Worm (Caenorhabditis elegans) whole organism, L4 larva: ENCODE data around the gene pqn-73.
A peak's percentile ranks its signal among the peaks of the same experiment; 100 is the strongest.

Experiments used
- F37D6.2 ChIP-seq: sonication (generic microtip); optimal IDR thresholded peaks from 2 replicates; lab custom pipeline; 2016; ENCODE audit warnings: mild to moderate bottlenecking, missing genetic modification characterization, missing compliant biosample characterization
- F49E8.2 ChIP-seq: sonication (generic microtip); optimal IDR thresholded peaks from 2 replicates; lab custom pipeline; 2016; ENCODE audit warnings: missing compliant biosample characterization, mild to moderate bottlenecking, missing genetic modification characterization, borderline replicate concordance
- R02D3.7 ChIP-seq: fragments of 150-350 bp; sonication (generic microtip); optimal IDR thresholded peaks from 3 replicates; lab custom pipeline; 2014; ENCODE audit warnings: missing biosample characterization, missing genetic modification characterization
- T20F7.1 ChIP-seq: fragments of 200-800 bp; sonication (Bioruptor generic); optimal IDR thresholded peaks from 2 replicates; lab custom pipeline; 2018; ENCODE audit warnings: mild to moderate bottlenecking, missing genetic modification characterization, missing compliant biosample characterization
- T26A8.4 ChIP-seq: fragments of 200-800 bp; sonication (Bioruptor generic); IDR thresholded peaks from 2 replicates; pipeline ENCODE4 v1.3.6; 2022; ENCODE audit warnings: missing genetic modification characterization, missing compliant biosample characterization
- Y48G9A.11 ChIP-seq: fragments of 200-800 bp; sonication (Bioruptor generic); IDR thresholded peaks from 2 replicates; pipeline ENCODE4 v1.3.6; 2022; ENCODE audit warnings: missing genetic modification reagents, missing genetic modification characterization, missing compliant biosample characterization
- Y75B8A.6 ChIP-seq: fragments of 200-800 bp; sonication (Bioruptor generic); IDR thresholded peaks from 2 replicates; pipeline ENCODE4 v1.3.6; 2022; ENCODE audit warnings: missing genetic modification reagents, missing genetic modification characterization, missing compliant biosample characterization
- ZK337.2 ChIP-seq: fragments of 200-800 bp; sonication (Bioruptor generic); IDR thresholded peaks from 2 replicates; pipeline ENCODE4 v1.3.6; 2022; ENCODE audit warnings: missing genetic modification reagents, missing genetic modification characterization, missing compliant biosample characterization
- ZK546.5 ChIP-seq, 2 experiments: sonication (generic microtip); optimal IDR thresholded peaks; 2 replicates each; lab custom pipeline; 2017; ENCODE audit warnings: missing biosample characterization in 2 of 2, missing genetic modification characterization in 2 of 2
- aha-1 ChIP-seq: fragments of 150-350 bp; peaks from one replicate; lab custom pipeline; 2014; ENCODE audit warnings: missing biosample characterization, missing genetic modification characterization
- arid-1 ChIP-seq: fragments of 200-800 bp; sonication (Bioruptor generic); conservative IDR thresholded peaks from 2 replicates; pipeline ENCODE4 v1.3.6; 2022; ENCODE audit warnings: missing genetic modification reagents, missing genetic modification characterization, missing compliant biosample characterization
- attf-4 ChIP-seq: sonication (generic microtip); optimal IDR thresholded peaks from 3 replicates; lab custom pipeline; 2017; ENCODE audit warnings: missing biosample characterization, missing genetic modification characterization
- ceh-20 ChIP-seq: fragments of 200-800 bp; sonication (Bioruptor generic); IDR thresholded peaks from 2 replicates; pipeline ENCODE4 v1.3.6; 2022; ENCODE audit warnings: missing genetic modification reagents, missing genetic modification characterization, missing compliant biosample characterization
- ceh-28 ChIP-seq: fragments of 150-350 bp; optimal IDR thresholded peaks from 2 replicates; lab custom pipeline; 2014; ENCODE audit warnings: missing biosample characterization, missing genetic modification reagents, missing genetic modification characterization
- ceh-32 ChIP-seq: sonication (generic microtip); optimal IDR thresholded peaks from 2 replicates; lab custom pipeline; 2016; ENCODE audit warnings: mild to moderate bottlenecking, missing genetic modification characterization, missing compliant biosample characterization; ENCODE audit not compliant: poor library complexity
- ceh-82 ChIP-seq: sonication (generic microtip); optimal IDR thresholded peaks from 2 replicates; lab custom pipeline; 2017; ENCODE audit warnings: missing biosample characterization, missing genetic modification characterization
- ces-1 ChIP-seq: fragments of 150-350 bp; sonication (generic microtip); optimal IDR thresholded peaks from 4 replicates; lab custom pipeline; 2014; ENCODE audit warnings: missing biosample characterization, missing genetic modification reagents, missing genetic modification characterization
- daf-12 ChIP-seq: fragments of 150-350 bp; optimal IDR thresholded peaks from 2 replicates; lab custom pipeline; 2014; ENCODE audit warnings: missing biosample characterization, missing genetic modification reagents, missing genetic modification characterization
- daf-8 ChIP-seq: fragments of 200-800 bp; sonication (Bioruptor generic); IDR thresholded peaks from 2 replicates; pipeline ENCODE4 v1.3.6; 2022; ENCODE audit warnings: missing genetic modification characterization, missing compliant biosample characterization
- dmd-9 ChIP-seq: fragments of 200-800 bp; sonication (Bioruptor generic); IDR thresholded peaks from 2 replicates; pipeline ENCODE4 v1.3.6; 2022; ENCODE audit warnings: missing genetic modification reagents, missing genetic modification characterization, missing compliant biosample characterization
- dve-1 ChIP-seq: sonication (generic microtip); optimal IDR thresholded peaks from 2 replicates; lab custom pipeline; 2017; ENCODE audit warnings: antibody characterized with exemption, mild to moderate bottlenecking, missing genetic modification characterization, missing compliant biosample characterization; ENCODE audit not compliant: insufficient read depth
- egl-27 ChIP-seq: sonication (generic microtip); optimal IDR thresholded peaks from 3 replicates; lab custom pipeline; 2017; ENCODE audit warnings: missing biosample characterization, missing genetic modification reagents, missing genetic modification characterization
- egl-43 ChIP-seq: fragments of 200-800 bp; sonication (Bioruptor generic); IDR thresholded peaks from 2 replicates; pipeline ENCODE4 v1.3.6; 2022; ENCODE audit warnings: missing genetic modification reagents, missing genetic modification characterization, missing compliant biosample characterization
- fkh-10 ChIP-seq: fragments of 150-350 bp; optimal IDR thresholded peaks from 2 replicates; lab custom pipeline; 2014; ENCODE audit warnings: missing biosample characterization, missing genetic modification reagents, missing genetic modification characterization
- gei-8 ChIP-seq: fragments of 200-800 bp; sonication (Bioruptor generic); optimal IDR thresholded peaks from 2 replicates; lab custom pipeline; 2018; ENCODE audit warnings: mild to moderate bottlenecking, missing genetic modification characterization, missing compliant biosample characterization
- hif-1 ChIP-seq, 2 experiments: sonication (generic microtip); optimal IDR thresholded peaks; 2 replicates each; lab custom pipeline; 2016 to 2017; ENCODE audit warnings: missing compliant biosample characterization in 2 of 2, missing genetic modification characterization in 2 of 2, missing genetic modification reagents in 2 of 2, missing genotype in 2 of 2, mild to moderate bottlenecking in 1 of 2
- hlh-11 ChIP-seq: fragments of 200-800 bp; sonication (Bioruptor generic); optimal IDR thresholded peaks from 2 replicates; lab custom pipeline; 2018; ENCODE audit warnings: mild to moderate bottlenecking, missing genetic modification characterization, missing compliant biosample characterization
- jun-1 ChIP-seq: fragments of 150-350 bp; optimal IDR thresholded peaks from 2 replicates; lab custom pipeline; 2014; ENCODE audit warnings: missing biosample characterization, missing genetic modification reagents, missing genetic modification characterization
- lin-13 ChIP-seq: fragments of 150-350 bp; optimal IDR thresholded peaks from 2 replicates; lab custom pipeline; 2014; ENCODE audit warnings: missing biosample characterization, missing genetic modification reagents, missing genetic modification characterization
- lin-29 ChIP-seq: fragments of 200-800 bp; sonication (Bioruptor generic); IDR thresholded peaks from 2 replicates; pipeline ENCODE4 v1.3.6; 2022; ENCODE audit warnings: missing genetic modification reagents, missing genetic modification characterization, missing compliant biosample characterization
- lin-39 ChIP-seq: fragments of 150-350 bp; optimal IDR thresholded peaks from 2 replicates; lab custom pipeline; 2014; ENCODE audit warnings: missing biosample characterization, missing genetic modification reagents, missing genetic modification characterization
- lsy-2 ChIP-seq, 2 experiments: fragments of 150-350 bp in 1 of 2; sonication (generic microtip) in 1 of 2; optimal IDR thresholded peaks; 2 replicates each; lab custom pipeline; 2014 to 2017; ENCODE audit warnings: missing biosample characterization in 2 of 2, missing genetic modification characterization in 2 of 2
- madf-9 ChIP-seq: fragments of 200-800 bp; sonication (Bioruptor generic); conservative IDR thresholded peaks from 2 replicates; pipeline ENCODE4 v1.3.6; 2022; ENCODE audit warnings: missing genetic modification reagents, missing genetic modification characterization, missing compliant biosample characterization
- mxl-2 ChIP-seq: fragments of 200-800 bp; sonication (Bioruptor generic); conservative IDR thresholded peaks from 2 replicates; pipeline ENCODE4 v1.3.6; 2022; ENCODE audit warnings: missing genetic modification reagents, missing genetic modification characterization, missing compliant biosample characterization
- mxl-3 ChIP-seq: fragments of 200-800 bp; sonication (Bioruptor generic); optimal IDR thresholded peaks from 2 replicates; lab custom pipeline; 2018; ENCODE audit warnings: mild to moderate bottlenecking, missing genetic modification characterization, missing compliant biosample characterization
- nhr-10 ChIP-seq: fragments of 150-350 bp; optimal IDR thresholded peaks from 2 replicates; lab custom pipeline; 2014; ENCODE audit warnings: missing biosample characterization, missing genetic modification characterization
- nhr-25 ChIP-seq: sonication (generic microtip); optimal IDR thresholded peaks from 2 replicates; lab custom pipeline; 2017; ENCODE audit warnings: missing genetic modification characterization, mild to moderate bottlenecking, missing compliant biosample characterization, antibody characterized with exemption, moderate library complexity, borderline replicate concordance; ENCODE audit not compliant: insufficient read depth
- nhr-28 ChIP-seq: fragments of 150-350 bp; optimal IDR thresholded peaks from 2 replicates; lab custom pipeline; 2014; ENCODE audit warnings: missing biosample characterization, missing genetic modification characterization
- nhr-41 ChIP-seq: fragments of 200-800 bp; sonication (Bioruptor generic); IDR thresholded peaks from 2 replicates; pipeline ENCODE4 v1.3.6; 2022; ENCODE audit warnings: missing genetic modification reagents, missing genetic modification characterization, missing compliant biosample characterization
- php-3 ChIP-seq: fragments of 200-800 bp; sonication (Bioruptor generic); IDR thresholded peaks from 2 replicates; pipeline ENCODE4 v1.3.6; 2022; ENCODE audit warnings: missing genetic modification reagents, missing genetic modification characterization, missing compliant biosample characterization
- rbr-2 ChIP-seq: sonication (generic microtip); optimal IDR thresholded peaks from 2 replicates; lab custom pipeline; 2016; ENCODE audit warnings: missing genotype, missing genetic modification characterization, missing compliant biosample characterization
- set-16 ChIP-seq: fragments of 200-800 bp; sonication (Bioruptor generic); IDR thresholded peaks from 2 replicates; pipeline ENCODE4 v1.3.6; 2022; ENCODE audit warnings: missing genetic modification reagents, missing genetic modification characterization, missing compliant biosample characterization
- skn-1 ChIP-seq: fragments of 150-350 bp; optimal IDR thresholded peaks from 2 replicates; lab custom pipeline; 2014; ENCODE audit warnings: missing biosample characterization, missing genetic modification characterization
- snpc-4 ChIP-seq: fragments of 150-350 bp; optimal IDR thresholded peaks from 2 replicates; lab custom pipeline; 2014; ENCODE audit warnings: missing biosample characterization, missing genetic modification characterization
- tag-97 ChIP-seq: fragments of 200-800 bp; sonication (Bioruptor generic); IDR thresholded peaks from 2 replicates; pipeline ENCODE4 v1.3.6; 2022; ENCODE audit warnings: missing genetic modification characterization, missing compliant biosample characterization
- unc-62 ChIP-seq, 3 experiments: fragments of 150-350 bp in 1 of 3; sonication (generic microtip); optimal IDR thresholded peaks in 2 of 3; peaks in 1 of 3; 1 replicate in 1 of 3; 2 replicates in 2 of 3; lab custom pipeline; 2014 to 2017; ENCODE audit warnings: missing biosample characterization in 3 of 3, missing genetic modification characterization in 3 of 3, missing genetic modification reagents in 3 of 3, missing genotype in 1 of 3
- vab-7 ChIP-seq: fragments of 200-800 bp; sonication (Bioruptor generic); IDR thresholded peaks from 2 replicates; pipeline ENCODE4 v1.3.6; 2022; ENCODE audit warnings: missing genetic modification reagents, missing genetic modification characterization, missing compliant biosample characterization
- zag-1 ChIP-seq: fragments of 150-350 bp; optimal IDR thresholded peaks from 2 replicates; lab custom pipeline; 2014; ENCODE audit warnings: missing biosample characterization, missing genetic modification characterization
- zfp-2 ChIP-seq: sonication (generic microtip); optimal IDR thresholded peaks from 2 replicates; lab custom pipeline; 2016; ENCODE audit warnings: mild to moderate bottlenecking, missing genetic modification characterization, missing compliant biosample characterization
- ztf-7 ChIP-seq: fragments of 150-350 bp; optimal IDR thresholded peaks from 2 replicates; lab custom pipeline; 2014; ENCODE audit warnings: missing biosample characterization, missing genetic modification characterization

pqn-73 gene

ce11 chrII:8561227-8561626, 20.7 kb downstream of the pqn-73 start, which contains the start of gene iff-2 (continued):
- TF ChIP-seq nhr-41 (GFP tag; lab: Robert Waterston, UW) = peak; percentile 94
- peak; percentile 81 for TF ChIP-seq zag-1
- 0 out of 2 replicates have a peak, but pooled peaks have one; percentile 78 for TF ChIP-seq tag-97 (GFP tag; lab: Robert Waterston, UW)
- TF ChIP-seq php-3 = peak; percentile 95
- peak; percentile 14 to 100 for TF ChIP-seq unc-62 (GFP tag; optimal IDR thresholded peaks at IDR 0.05 in 1 of 2; lab: Kevin White, UChicago)
- TF ChIP-seq unc-62 (tag; optimal IDR thresholded peaks at IDR 0.05; lab: Kevin White, UChicago) = peak; percentile 51
- TF ChIP-seq F37D6.2 = peak; percentile 95
- TF ChIP-seq lin-29 (GFP tag; lab: Robert Waterston, UW) = peak; percentile 88
- peak; percentile 95 for TF ChIP-seq dmd-9 (GFP tag; lab: Robert Waterston, UW)
- TF ChIP-seq lsy-2 (tag; optimal IDR thresholded peaks at IDR 0.05; lab: Kevin White, UChicago) = peak; percentile 97 to 98
- TF ChIP-seq arid-1 (GFP tag; lab: Robert Waterston, UW) = peak; percentile 97
- peak; percentile 58 for TF ChIP-seq gei-8 (GFP tag; lab: Kevin White, UChicago)
- TF ChIP-seq ceh-32 (tag; lab: Kevin White, UChicago) = peak; percentile 68
- no peak for TF ChIP-seq attf-4 (tag; lab: Kevin White, UChicago)
- peak; percentile 93 for TF ChIP-seq vab-7 (GFP tag; lab: Robert Waterston, UW)
- peak; percentile 99 for TF ChIP-seq lin-13 (GFP tag; lab: Kevin White, UChicago)
- TF ChIP-seq Y75B8A.6 = peak; percentile 96
- TF ChIP-seq lin-39 (tag; lab: Kevin White, UChicago) = no peak
- TF ChIP-seq jun-1 (tag; lab: Kevin White, UChicago) = peak; percentile 97
- TF ChIP-seq ceh-20 (GFP tag; lab: Robert Waterston, UW) = peak; percentile 98
- TF ChIP-seq F49E8.2 (tag; lab: Kevin White, UChicago) = no peak
- TF ChIP-seq egl-27 (tag; lab: Kevin White, UChicago) = peak; percentile 80
- no peak for TF ChIP-seq daf-8 (GFP tag; lab: Robert Waterston, UW)
- TF ChIP-seq egl-43 = no peak; the same call in 1 of the 2 replicates
- peak; percentile 100 for TF ChIP-seq mxl-3
- TF ChIP-seq skn-1 = peak; percentile 95
- TF ChIP-seq fkh-10 (GFP tag; lab: Kevin White, UChicago) = peak; percentile 99
- peak; percentile 100 for TF ChIP-seq nhr-28 (tag; lab: Kevin White, UChicago)
- TF ChIP-seq ceh-82 (tag; lab: Kevin White, UChicago) = peak; percentile 12
- TF ChIP-seq set-16 (GFP tag; lab: Robert Waterston, UW) = peak; percentile 73
- peak; percentile 99 for TF ChIP-seq rbr-2 (tag; lab: Kevin White, UChicago)
- TF ChIP-seq daf-12 (tag; lab: Kevin White, UChicago) = no peak
- TF ChIP-seq ces-1 = peak; percentile 77
- peak; percentile 97 for TF ChIP-seq T20F7.1
- peak; percentile 97 for TF ChIP-seq T26A8.4 (GFP tag; lab: Robert Waterston, UW)
- TF ChIP-seq mxl-2 (GFP tag; lab: Robert Waterston, UW) = peak; percentile 92
- TF ChIP-seq Y48G9A.11 (GFP tag; lab: Robert Waterston, UW) = no peak; the same call in 1 of the 2 replicates
- peak; percentile 70 for TF ChIP-seq snpc-4 (tag; lab: Kevin White, UChicago)
- TF ChIP-seq aha-1 (tag; lab: Kevin White, UChicago) = peak; percentile 100
- TF ChIP-seq dve-1 (tag; lab: Kevin White, UChicago) = peak; percentile 100
- TF ChIP-seq R02D3.7 (tag; lab: Kevin White, UChicago) = peak; percentile 50
- peak; percentile 95 for TF ChIP-seq madf-9
- peak; percentile 41 for TF ChIP-seq ceh-28 (tag; lab: Kevin White, UChicago)
- peak; percentile 87 for TF ChIP-seq ztf-7 (tag; lab: Kevin White, UChicago)
- peak; percentile 63; the same call in 1 of the 2 replicates for TF ChIP-seq ZK337.2 (GFP tag; lab: Robert Waterston, UW)
- peak; percentile 99 for TF ChIP-seq hlh-11 (tag; lab: Kevin White, UChicago)
- TF ChIP-seq nhr-10 = peak; percentile 97
- peak; percentile 97 for TF ChIP-seq nhr-25
- TF ChIP-seq zfp-2 (tag; lab: Kevin White, UChicago) = peak; percentile 100
- peak; percentile 47 to 92 for TF ChIP-seq ZK546.5 (tag; optimal IDR thresholded peaks at IDR 0.05; lab: Kevin White, UChicago)
- peak; percentile 88 to 96 for TF ChIP-seq hif-1 (tag; optimal IDR thresholded peaks at IDR 0.05; lab: Kevin White, UChicago)
